Worm (Caenorhabditis elegans) whole organism, young adult: ENCODE data around the gene F54B11.8.

ENCODE experiments used
- B0035.1 ChIP-seq: sonication (generic microtip); optimal IDR thresholded peaks from 2 replicates; lab custom pipeline; 2016; ENCODE audit warnings: missing genetic modification characterization, mild to moderate bottlenecking, missing compliant biosample characterization, missing genotype, missing genetic modification reagents
- ZK185.1 ChIP-seq: sonication (generic microtip); optimal IDR thresholded peaks from 2 replicates; lab custom pipeline; 2016; ENCODE audit warnings: mild to moderate bottlenecking, missing genetic modification characterization, missing compliant biosample characterization; ENCODE audit not compliant: poor library complexity, severe bottlenecking
- ama-1 ChIP-seq, 3 experiments: fragments of 150-350 bp in 1 of 3; sonication (generic microtip) in 2 of 3; optimal IDR thresholded peaks; 2 replicates each; lab custom pipeline; 2014 to 2018; ENCODE audit warnings: missing biosample characterization in 2 of 3, missing genetic modification characterization in 2 of 3, missing genetic modification reagents in 2 of 3
- egl-44 ChIP-seq: fragments of 200-800 bp; sonication (Bioruptor generic); IDR thresholded peaks from 2 replicates; pipeline ENCODE4 v1.3.6; 2022; ENCODE audit warnings: missing genetic modification reagents, missing genetic modification characterization, missing compliant biosample characterization
- hlh-12 ChIP-seq: sonication (generic microtip); optimal IDR thresholded peaks from 2 replicates; lab custom pipeline; 2016; ENCODE audit warnings: missing genetic modification characterization, missing compliant biosample characterization
- nfya-1 ChIP-seq: sonication (generic microtip); optimal IDR thresholded peaks from 2 replicates; lab custom pipeline; 2017; ENCODE audit warnings: antibody characterized with exemption, missing compliant biosample characterization, missing genetic modification characterization, borderline replicate concordance; ENCODE audit not compliant: insufficient read depth
- snpc-4 ChIP-seq, 5 experiments: fragments of 150-350 bp in 1 of 5; sonication (generic microtip) in 4 of 5; optimal IDR thresholded peaks; 2 replicates each; lab custom pipeline; 2014 to 2018; ENCODE audit warnings: missing genetic modification characterization in 5 of 5, missing biosample characterization in 3 of 5, antibody characterized with exemption in 2 of 5, mild to moderate bottlenecking in 2 of 5, missing compliant biosample characterization in 2 of 5, missing genotype in 2 of 5, moderate library complexity in 2 of 5, missing genetic modification reagents in 1 of 5
- unc-62 ChIP-seq: fragments of 150-350 bp; optimal IDR thresholded peaks from 2 replicates; lab custom pipeline; 2014; ENCODE audit warnings: missing biosample characterization, missing genetic modification reagents, missing genetic modification characterization

DNA sequence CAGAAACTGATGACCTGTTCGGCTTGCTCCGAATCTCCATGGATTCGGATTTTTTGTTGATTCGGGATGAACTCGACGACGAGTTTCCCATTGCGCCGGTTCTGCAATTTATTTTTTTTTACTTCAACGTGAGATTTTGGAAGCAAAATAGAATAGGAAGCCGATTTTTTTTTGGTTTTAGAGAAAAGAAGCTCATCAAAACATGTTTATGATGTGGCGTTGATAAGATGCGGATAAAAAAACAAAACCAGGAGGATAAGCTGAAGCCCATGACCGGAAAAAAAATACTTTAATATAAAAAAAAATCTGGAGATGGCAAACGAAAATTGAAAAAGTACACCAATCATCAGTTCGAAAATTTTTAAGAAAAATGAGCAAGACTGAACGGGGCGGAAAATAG, 47.7 kb downstream of the F54B11.8 start, which contains the start of gene glb-20:
- TF ChIP-seq hlh-12 (no peak), ZK185.1 (tag; lab: Kevin White, UChicago) (no peak), ama-1 (optimal IDR thresholded peaks at IDR 0.05; lab: Kevin White, UChicago) (no peak), ama-1 (GFP tag; optimal IDR thresholded peaks at IDR 0.05; lab: Kevin White, UChicago) (no peak), snpc-4 (GFP tag; optimal IDR thresholded peaks at IDR 0.05; lab: Kevin White, UChicago) (no peak), snpc-4 (tag; optimal IDR thresholded peaks at IDR 0.05; lab: Kevin White, UChicago) (no peak), unc-62 (GFP tag; lab: Kevin White, UChicago) (no peak), B0035.1 (tag; lab: Kevin White, UChicago) (no peak), egl-44 (GFP tag; lab: Robert Waterston, UW) (no peak), nfya-1 (tag; lab: Kevin White, UChicago) (no peak)
